Worm (Caenorhabditis elegans) whole organism, mixed stage, embryonic: Measurements from ENCODE around the gene srh-122.

Source experiments
- M03D4.4 ChIP-seq: sonication (generic microtip); optimal IDR thresholded peaks from 2 replicates; lab custom pipeline; 2017; ENCODE audit warnings: mild to moderate bottlenecking, missing genetic modification characterization, missing compliant biosample characterization
- bed-3 ChIP-seq: fragments of 200-800 bp; sonication (Bioruptor generic); optimal IDR thresholded peaks from 3 replicates; lab custom pipeline; 2018; ENCODE audit warnings: mild to moderate bottlenecking, missing genetic modification characterization, moderate library complexity, missing compliant biosample characterization
- blmp-1 ChIP-seq: fragments of 150-350 bp; optimal IDR thresholded peaks from 2 replicates; lab custom pipeline; 2014; ENCODE audit warnings: missing biosample characterization, missing genetic modification characterization
- ceh-39 ChIP-seq: fragments of 150-350 bp; optimal IDR thresholded peaks from 2 replicates; lab custom pipeline; 2014; ENCODE audit warnings: missing biosample characterization, missing genetic modification characterization
- ceh-83 ChIP-seq: fragments of 200-800 bp; sonication (Bioruptor generic); optimal IDR thresholded peaks from 2 replicates; lab custom pipeline; 2018; ENCODE audit warnings: mild to moderate bottlenecking, missing genetic modification characterization, missing compliant biosample characterization
- ces-1 ChIP-seq: fragments of 150-350 bp; optimal IDR thresholded peaks from 2 replicates; lab custom pipeline; 2014; ENCODE audit warnings: missing biosample characterization, missing genetic modification reagents, missing genetic modification characterization
- drap-1 ChIP-seq: fragments of 200-800 bp; sonication (Bioruptor generic); optimal IDR thresholded peaks from 3 replicates; lab custom pipeline; 2018; ENCODE audit warnings: mild to moderate bottlenecking, missing genetic modification characterization, missing compliant biosample characterization
- elt-1 ChIP-seq: sonication (generic microtip); optimal IDR thresholded peaks from 2 replicates; lab custom pipeline; 2017; ENCODE audit warnings: missing genetic modification characterization, mild to moderate bottlenecking, missing compliant biosample characterization, antibody characterized with exemption, moderate library complexity, borderline replicate concordance; ENCODE audit not compliant: insufficient read depth
- elt-3 ChIP-seq: fragments of 150-350 bp; optimal IDR thresholded peaks from 2 replicates; lab custom pipeline; 2014; ENCODE audit warnings: missing biosample characterization, missing genetic modification characterization
- flh-1 ChIP-seq: fragments of 200-800 bp; sonication (Bioruptor generic); optimal IDR thresholded peaks from 2 replicates; lab custom pipeline; 2018; ENCODE audit warnings: mild to moderate bottlenecking, missing genetic modification characterization, moderate library complexity, missing compliant biosample characterization
- ham-2 ChIP-seq: fragments of 200-800 bp; sonication (Bioruptor generic); optimal IDR thresholded peaks from 2 replicates; lab custom pipeline; 2018; ENCODE audit warnings: mild to moderate bottlenecking, missing genetic modification characterization, missing compliant biosample characterization
- hlh-1 ChIP-seq: fragments of 150-350 bp; optimal IDR thresholded peaks from 2 replicates; lab custom pipeline; 2014; ENCODE audit warnings: missing biosample characterization, missing genetic modification reagents, missing genetic modification characterization
- lin-13 ChIP-seq: fragments of 150-350 bp; optimal IDR thresholded peaks from 2 replicates; lab custom pipeline; 2014; ENCODE audit warnings: missing biosample characterization, missing genetic modification characterization
- lin-32 ChIP-seq: fragments of 200-800 bp; sonication (Bioruptor generic); optimal IDR thresholded peaks from 2 replicates; lab custom pipeline; 2018; ENCODE audit warnings: mild to moderate bottlenecking, missing genetic modification characterization, missing compliant biosample characterization
- lsy-2 ChIP-seq: fragments of 150-350 bp; optimal IDR thresholded peaks from 2 replicates; lab custom pipeline; 2014; ENCODE audit warnings: missing biosample characterization, missing genetic modification characterization
- mab-5 ChIP-seq: fragments of 150-350 bp; optimal IDR thresholded peaks from 2 replicates; lab custom pipeline; 2014; ENCODE audit warnings: missing biosample characterization, missing genetic modification characterization
- mep-1 ChIP-seq: fragments of 150-350 bp; optimal IDR thresholded peaks from 2 replicates; lab custom pipeline; 2017; ENCODE audit warnings: missing biosample characterization, missing genetic modification reagents, missing genetic modification characterization, inconsistent platforms
- mls-2 ChIP-seq: sonication (generic microtip); optimal IDR thresholded peaks from 2 replicates; lab custom pipeline; 2016; ENCODE audit warnings: mild to moderate bottlenecking, missing genetic modification characterization, moderate library complexity, missing compliant biosample characterization
- nhr-12 ChIP-seq: fragments of 150-350 bp; optimal IDR thresholded peaks from 2 replicates; lab custom pipeline; 2014; ENCODE audit warnings: missing biosample characterization, missing genetic modification characterization
- nhr-2 ChIP-seq: fragments of 150-350 bp; optimal IDR thresholded peaks from 2 replicates; lab custom pipeline; 2014; ENCODE audit warnings: missing biosample characterization, missing genetic modification characterization
- nhr-237 ChIP-seq: fragments of 150-350 bp; optimal IDR thresholded peaks from 2 replicates; lab custom pipeline; 2014; ENCODE audit warnings: missing biosample characterization, missing genetic modification characterization
- nhr-28 ChIP-seq: fragments of 150-350 bp; optimal IDR thresholded peaks from 2 replicates; lab custom pipeline; 2014; ENCODE audit warnings: missing biosample characterization, missing genetic modification characterization
- nhr-76 ChIP-seq: sonication (generic microtip); optimal IDR thresholded peaks from 2 replicates; lab custom pipeline; 2017; ENCODE audit warnings: missing biosample characterization, missing genetic modification characterization
- sem-2 ChIP-seq: fragments of 200-800 bp; sonication (Bioruptor generic); optimal IDR thresholded peaks from 2 replicates; lab custom pipeline; 2018; ENCODE audit warnings: mild to moderate bottlenecking, missing genetic modification characterization, missing compliant biosample characterization
- snpc-4 ChIP-seq: fragments of 150-350 bp; optimal IDR thresholded peaks from 2 replicates; lab custom pipeline; 2014; ENCODE audit warnings: missing biosample characterization, missing genetic modification characterization
- sptf-1 ChIP-seq: sonication (generic microtip); optimal IDR thresholded peaks from 2 replicates; lab custom pipeline; 2017; ENCODE audit warnings: mild to moderate bottlenecking, missing genetic modification characterization, moderate library complexity, missing compliant biosample characterization
- tbx-8 ChIP-seq: fragments of 200-800 bp; sonication (Bioruptor generic); optimal IDR thresholded peaks from 2 replicates; lab custom pipeline; 2018; ENCODE audit warnings: mild to moderate bottlenecking, missing genetic modification characterization, moderate library complexity, missing compliant biosample characterization
- unc-120 ChIP-seq: sonication (generic microtip); optimal IDR thresholded peaks from 2 replicates; lab custom pipeline; 2017; ENCODE audit warnings: missing genetic modification characterization, missing compliant biosample characterization; ENCODE audit not compliant: poor library complexity, severe bottlenecking
- unc-39 ChIP-seq: fragments of 150-350 bp; optimal IDR thresholded peaks from 2 replicates; lab custom pipeline; 2014; ENCODE audit warnings: missing biosample characterization, missing genetic modification characterization
- unc-62 ChIP-seq: fragments of 150-350 bp; optimal IDR thresholded peaks from 2 replicates; lab custom pipeline; 2014; ENCODE audit warnings: missing biosample characterization, missing genetic modification reagents, missing genetic modification characterization
- zip-8 ChIP-seq: fragments of 150-350 bp; optimal IDR thresholded peaks from 2 replicates; lab custom pipeline; 2014; ENCODE audit warnings: missing biosample characterization, missing genetic modification characterization
- ztf-11 ChIP-seq: fragments of 150-350 bp; optimal IDR thresholded peaks from 2 replicates; lab custom pipeline; 2014; ENCODE audit warnings: missing biosample characterization, missing genetic modification characterization

The srh-122 gene

ce11 chrV:15367770-15368169 is 10.0 kb downstream of the srh-122 start:
- TF ChIP-seq M03D4.4 (tag; lab: Kevin White, UChicago) (no peak), unc-120 (no peak), zip-8 (tag; lab: Kevin White, UChicago) (no peak), sem-2 (GFP tag; lab: Kevin White, UChicago) (no peak), sptf-1 (tag; lab: Kevin White, UChicago) (no peak), mep-1 (tag; lab: Kevin White, UChicago) (no peak), nhr-237 (tag; lab: Kevin White, UChicago) (no peak), bed-3 (GFP tag; lab: Kevin White, UChicago) (no peak), lsy-2 (tag; lab: Kevin White, UChicago) (no peak), nhr-2 (tag; lab: Kevin White, UChicago) (no peak), ham-2 (GFP tag; lab: Kevin White, UChicago) (no peak), nhr-76 (tag; lab: Kevin White, UChicago) (no peak), ceh-39 (tag; lab: Kevin White, UChicago) (no peak), flh-1 (GFP tag; lab: Kevin White, UChicago) (no peak)

- TF ChIP-seq hlh-1 = peak; percentile 32
Observed at ce11 chrV:15361412-15361811, 16.4 kb downstream of the srh-122 start, which contains the start of gene ech-1.1. Gene ech-1.1, minus strand, starts transcription at chrV:15361512.

- TF ChIP-seq flh-1 (GFP tag; lab: Kevin White, UChicago) = no peak
- no peak for TF ChIP-seq unc-39 (tag; lab: Kevin White, UChicago)
- no peak for TF ChIP-seq blmp-1 (tag; lab: Kevin White, UChicago)
- no peak for TF ChIP-seq mls-2 (tag; lab: Kevin White, UChicago)
- TF ChIP-seq nhr-76 (tag; lab: Kevin White, UChicago) = no peak
- TF ChIP-seq drap-1 (GFP tag; lab: Kevin White, UChicago) = no peak
- TF ChIP-seq sptf-1 (tag; lab: Kevin White, UChicago) = no peak
- TF ChIP-seq sem-2 (GFP tag; lab: Kevin White, UChicago) = no peak
- TF ChIP-seq lin-32 (GFP tag; lab: Kevin White, UChicago) = no peak
- no peak for TF ChIP-seq tbx-8
- TF ChIP-seq bed-3 (GFP tag; lab: Kevin White, UChicago) = no peak
- no peak for TF ChIP-seq nhr-28 (tag; lab: Kevin White, UChicago)
- no peak for TF ChIP-seq zip-8 (tag; lab: Kevin White, UChicago)
- no peak for TF ChIP-seq nhr-237 (tag; lab: Kevin White, UChicago)
- no peak for TF ChIP-seq ceh-83 (GFP tag; lab: Kevin White, UChicago)
- no peak for TF ChIP-seq mep-1 (tag; lab: Kevin White, UChicago)
- TF ChIP-seq, all 35 proteins: peak for 0
Observed at ce11 chrV:15354648-15355047, 23.2 kb downstream of the srh-122 start, which contains the start of gene C29F3.7. Gene C29F3.7, plus strand, starts transcription at chrV:15354901.

- TF ChIP-seq mab-5 (no peak), snpc-4 (tag; lab: Kevin White, UChicago) (no peak), elt-3 (tag; lab: Kevin White, UChicago) (no peak), flh-1 (GFP tag; lab: Kevin White, UChicago) (no peak), elt-1 (no peak), ces-1 (no peak), hlh-1 (no peak), mls-2 (tag; lab: Kevin White, UChicago) (no peak), blmp-1 (tag; lab: Kevin White, UChicago) (no peak), M03D4.4 (tag; lab: Kevin White, UChicago) (no peak), ceh-83 (GFP tag; lab: Kevin White, UChicago) (no peak), tbx-8 (no peak), ceh-39 (tag; lab: Kevin White, UChicago) (no peak), mep-1 (tag; lab: Kevin White, UChicago) (no peak), lin-13 (tag; lab: Kevin White, UChicago) (no peak), drap-1 (GFP tag; lab: Kevin White, UChicago) (no peak), sptf-1 (tag; lab: Kevin White, UChicago) (no peak), unc-62 (GFP tag; lab: Kevin White, UChicago) (no peak), ham-2 (GFP tag; lab: Kevin White, UChicago) (no peak)
Observed at ce11 chrV:15352376-15352775, 25.4 kb downstream of the srh-122 start, which contains the start of gene srx-58. Gene srx-58, plus strand, starts transcription at chrV:15352676.

DNA sequence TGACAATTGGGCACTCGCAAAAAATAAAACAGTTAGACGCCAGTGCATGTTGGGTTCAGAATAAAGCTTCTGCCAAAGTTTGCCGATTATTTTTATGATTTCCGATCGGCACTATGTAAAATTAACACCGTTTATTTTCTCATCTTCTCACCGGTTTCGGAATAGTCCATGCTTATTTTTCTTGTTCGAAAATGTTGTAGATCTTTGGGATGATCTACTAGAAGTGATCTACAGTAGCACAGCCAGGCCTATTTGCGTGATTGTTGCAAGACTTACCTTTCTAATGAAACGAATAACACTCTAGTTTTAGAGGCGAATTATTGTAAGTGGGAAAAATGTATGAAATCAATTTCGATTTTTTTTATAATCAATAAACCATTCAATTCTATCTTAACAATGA is 27.2 kb downstream of the srh-122 start, which contains the start of gene clec-231:
Gene clec-231, minus strand, starts transcription at position 101 of the 400 bp plus-strand sequence.
- TF ChIP-seq nhr-12 (tag; lab: Kevin White, UChicago) (no peak), unc-62 (GFP tag; lab: Kevin White, UChicago) (no peak), flh-1 (GFP tag; lab: Kevin White, UChicago) (no peak), lsy-2 (tag; lab: Kevin White, UChicago) (no peak), elt-3 (tag; lab: Kevin White, UChicago) (no peak), blmp-1 (tag; lab: Kevin White, UChicago) (no peak), elt-1 (no peak), ztf-11 (no peak), ceh-83 (GFP tag; lab: Kevin White, UChicago) (no peak), mab-5 (no peak), nhr-28 (tag; lab: Kevin White, UChicago) (no peak), ham-2 (GFP tag; lab: Kevin White, UChicago) (no peak), unc-39 (tag; lab: Kevin White, UChicago) (no peak), mep-1 (tag; lab: Kevin White, UChicago) (no peak), mls-2 (tag; lab: Kevin White, UChicago) (no peak), hlh-1 (no peak), nhr-2 (tag; lab: Kevin White, UChicago) (no peak), ces-1 (no peak), bed-3 (GFP tag; lab: Kevin White, UChicago) (no peak)
